Worm (Caenorhabditis elegans) whole organism, L3 larva: ENCODE results near the gene M03B6.3.

ENCODE experiments used
- R02D3.7 ChIP-seq: fragments of 150-350 bp; optimal IDR thresholded peaks from 2 replicates; lab custom pipeline; 2014; ENCODE audit warnings: missing biosample characterization, missing genetic modification characterization
- ZK546.5 ChIP-seq: sonication (generic microtip); optimal IDR thresholded peaks from 2 replicates; lab custom pipeline; 2017; ENCODE audit warnings: missing biosample characterization, missing genetic modification characterization
- aly-2 ChIP-seq: fragments of 150-350 bp; optimal IDR thresholded peaks from 2 replicates; lab custom pipeline; 2014; ENCODE audit warnings: missing biosample characterization, missing genetic modification characterization
- ama-1 ChIP-seq: fragments of 150-350 bp; optimal IDR thresholded peaks from 2 replicates; lab custom pipeline; 2018
- ceh-28 ChIP-seq: fragments of 150-350 bp; optimal IDR thresholded peaks from 2 replicates; lab custom pipeline; 2014; ENCODE audit warnings: missing biosample characterization, missing genetic modification reagents, missing genetic modification characterization
- ceh-82 ChIP-seq: fragments of 150-350 bp; optimal IDR thresholded peaks from 2 replicates; lab custom pipeline; 2014; ENCODE audit warnings: missing biosample characterization, missing genetic modification characterization
- ceh-9 ChIP-seq: sonication (generic microtip); optimal IDR thresholded peaks from 2 replicates; lab custom pipeline; 2018; ENCODE audit warnings: missing biosample characterization, missing genetic modification characterization
- daf-12 ChIP-seq: fragments of 150-350 bp; optimal IDR thresholded peaks from 2 replicates; lab custom pipeline; 2014; ENCODE audit warnings: missing biosample characterization, missing genetic modification reagents, missing genetic modification characterization
- egl-27 ChIP-seq: sonication (generic microtip); optimal IDR thresholded peaks from 4 replicates; lab custom pipeline; 2017; ENCODE audit warnings: missing biosample characterization, missing genetic modification reagents, missing genetic modification characterization
- egl-5 ChIP-seq: fragments of 150-350 bp; optimal IDR thresholded peaks from 2 replicates; lab custom pipeline; 2017; ENCODE audit warnings: missing biosample characterization, missing genetic modification reagents, missing genetic modification characterization, inconsistent platforms
- elt-1 ChIP-seq: fragments of 150-350 bp; optimal IDR thresholded peaks from 2 replicates; lab custom pipeline; 2014; ENCODE audit warnings: missing biosample characterization, missing genetic modification characterization
- elt-2 ChIP-seq: sonication (generic microtip); optimal IDR thresholded peaks from 2 replicates; lab custom pipeline; 2016; ENCODE audit warnings: missing genetic modification reagents, mild to moderate bottlenecking, missing genetic modification characterization, missing compliant biosample characterization
- elt-3 ChIP-seq, 3 experiments: fragments of 150-350 bp in 1 of 3; sonication (generic microtip) in 2 of 3; optimal IDR thresholded peaks; 2 replicates in 2 of 3; 4 replicates in 1 of 3; lab custom pipeline; 2014 to 2017; ENCODE audit warnings: missing biosample characterization in 3 of 3, missing genetic modification characterization in 3 of 3
- eor-1 ChIP-seq, 2 experiments: fragments of 150-350 bp; optimal IDR thresholded peaks; 2 replicates each; lab custom pipeline; 2014 to 2018; ENCODE audit warnings: missing biosample characterization in 2 of 2, missing genetic modification characterization in 2 of 2
- fkh-2 ChIP-seq: fragments of 150-350 bp; optimal IDR thresholded peaks from 2 replicates; lab custom pipeline; 2014; ENCODE audit warnings: missing biosample characterization, missing genetic modification reagents, missing genetic modification characterization
- fos-1 ChIP-seq: fragments of 150-350 bp; optimal IDR thresholded peaks from 2 replicates; lab custom pipeline; 2014; ENCODE audit warnings: missing biosample characterization, missing genetic modification characterization
- hmg-11 ChIP-seq: sonication (generic microtip); optimal IDR thresholded peaks from 2 replicates; lab custom pipeline; 2016; ENCODE audit warnings: missing genetic modification characterization, missing compliant biosample characterization
- jun-1 ChIP-seq: fragments of 150-350 bp; optimal IDR thresholded peaks from 2 replicates; lab custom pipeline; 2014; ENCODE audit warnings: missing biosample characterization, missing genetic modification reagents, missing genetic modification characterization
- lin-15B ChIP-seq: fragments of 150-350 bp; optimal IDR thresholded peaks from 2 replicates; lab custom pipeline; 2014; ENCODE audit warnings: missing biosample characterization, missing genetic modification characterization
- lin-39 ChIP-seq: fragments of 150-350 bp; optimal IDR thresholded peaks from 2 replicates; lab custom pipeline; 2018; ENCODE audit warnings: missing biosample characterization, missing genetic modification reagents, missing genetic modification characterization
- mdl-1 ChIP-seq: fragments of 150-350 bp; optimal IDR thresholded peaks from 2 replicates; lab custom pipeline; 2014; ENCODE audit warnings: missing biosample characterization, missing genetic modification characterization
- mml-1 ChIP-seq: fragments of 150-350 bp; sonication (generic microtip); optimal IDR thresholded peaks from 3 replicates; lab custom pipeline; 2014; ENCODE audit warnings: missing biosample characterization, missing genetic modification characterization
- nfya-1 ChIP-seq: sonication (generic microtip); optimal IDR thresholded peaks from 2 replicates; lab custom pipeline; 2017; ENCODE audit warnings: missing genetic modification characterization, mild to moderate bottlenecking, missing compliant biosample characterization, antibody characterized with exemption, moderate library complexity; ENCODE audit not compliant: insufficient read depth
- nhr-11 ChIP-seq: fragments of 150-350 bp; optimal IDR thresholded peaks from 2 replicates; lab custom pipeline; 2014; ENCODE audit warnings: missing biosample characterization, missing genetic modification characterization
- nhr-23 ChIP-seq: fragments of 150-350 bp; optimal IDR thresholded peaks from 2 replicates; lab custom pipeline; 2014; ENCODE audit warnings: missing biosample characterization, missing genetic modification reagents, missing genetic modification characterization
- nhr-25 ChIP-seq: sonication (generic microtip); optimal IDR thresholded peaks from 2 replicates; lab custom pipeline; 2017; ENCODE audit warnings: missing biosample characterization, missing genetic modification characterization
- nhr-28 ChIP-seq: fragments of 150-350 bp; optimal IDR thresholded peaks from 2 replicates; lab custom pipeline; 2014; ENCODE audit warnings: missing biosample characterization, missing genetic modification characterization
- nhr-43 ChIP-seq: sonication (generic microtip); optimal IDR thresholded peaks from 2 replicates; lab custom pipeline; 2016; ENCODE audit warnings: mild to moderate bottlenecking, missing genetic modification characterization, missing compliant biosample characterization; ENCODE audit not compliant: poor library complexity, severe bottlenecking
- nhr-76 ChIP-seq: fragments of 150-350 bp; sonication (generic microtip); optimal IDR thresholded peaks from 5 replicates; lab custom pipeline; 2014; ENCODE audit warnings: missing biosample characterization, missing genetic modification characterization
- nhr-77 ChIP-seq: fragments of 150-350 bp; optimal IDR thresholded peaks from 2 replicates; lab custom pipeline; 2014; ENCODE audit warnings: missing biosample characterization, missing genetic modification characterization
- pqm-1 ChIP-seq: fragments of 150-350 bp; optimal IDR thresholded peaks from 2 replicates; lab custom pipeline; 2017; ENCODE audit warnings: missing biosample characterization, missing genetic modification characterization, inconsistent platforms
- sea-2 ChIP-seq: fragments of 150-350 bp; sonication (generic microtip); optimal IDR thresholded peaks from 4 replicates; lab custom pipeline; 2014; ENCODE audit warnings: missing biosample characterization, missing genetic modification reagents, missing genetic modification characterization
- tbx-2 ChIP-seq: sonication (generic microtip); optimal IDR thresholded peaks from 2 replicates; lab custom pipeline; 2016; ENCODE audit warnings: mild to moderate bottlenecking, missing genetic modification characterization, missing compliant biosample characterization
- unc-39 ChIP-seq: sonication (generic microtip); optimal IDR thresholded peaks from 4 replicates; lab custom pipeline; 2017; ENCODE audit warnings: missing biosample characterization, missing genetic modification characterization
- unc-62 ChIP-seq: fragments of 150-350 bp; sonication (generic microtip); optimal IDR thresholded peaks from 4 replicates; lab custom pipeline; 2014; ENCODE audit warnings: missing biosample characterization, missing genetic modification reagents, missing genetic modification characterization
- zag-1 ChIP-seq: fragments of 150-350 bp; optimal IDR thresholded peaks from 2 replicates; lab custom pipeline; 2014; ENCODE audit warnings: missing biosample characterization, missing genetic modification characterization
- ztf-11 ChIP-seq: fragments of 150-350 bp; optimal IDR thresholded peaks from 2 replicates; lab custom pipeline; 2014; ENCODE audit warnings: missing biosample characterization, missing genetic modification characterization
- ztf-4 ChIP-seq: fragments of 150-350 bp; optimal IDR thresholded peaks from 2 replicates; lab custom pipeline; 2014; ENCODE audit warnings: missing biosample characterization, missing genetic modification characterization

M03B6.3 gene

DNA sequence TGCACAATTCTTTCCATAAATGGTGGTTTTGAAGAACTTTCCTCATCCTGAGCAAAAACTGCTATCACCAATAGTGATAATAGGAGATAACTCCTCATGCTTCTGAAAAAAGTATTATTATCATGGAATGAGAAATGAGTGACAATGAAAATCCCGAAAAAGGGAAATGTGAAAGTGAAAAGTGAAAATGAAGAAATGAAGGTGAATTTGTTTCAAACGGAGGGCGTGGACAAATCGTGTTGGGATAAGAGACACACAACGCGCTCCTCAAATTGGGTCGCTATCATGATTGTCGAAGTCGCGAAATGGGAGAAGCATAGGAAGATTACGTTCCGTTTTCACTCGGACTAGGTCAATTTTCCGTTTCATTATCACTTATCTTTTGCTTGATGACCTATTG, at the start of gene M03B6.3:
TSS of gene M03B6.3 (minus strand) at position 102 of the 400 bp plus-strand sequence.
- TF ChIP-seq nhr-23 (tag; lab: Kevin White, UChicago): peak; percentile 3
- TF ChIP-seq elt-1 (tag; lab: Kevin White, UChicago): no peak

DNA sequence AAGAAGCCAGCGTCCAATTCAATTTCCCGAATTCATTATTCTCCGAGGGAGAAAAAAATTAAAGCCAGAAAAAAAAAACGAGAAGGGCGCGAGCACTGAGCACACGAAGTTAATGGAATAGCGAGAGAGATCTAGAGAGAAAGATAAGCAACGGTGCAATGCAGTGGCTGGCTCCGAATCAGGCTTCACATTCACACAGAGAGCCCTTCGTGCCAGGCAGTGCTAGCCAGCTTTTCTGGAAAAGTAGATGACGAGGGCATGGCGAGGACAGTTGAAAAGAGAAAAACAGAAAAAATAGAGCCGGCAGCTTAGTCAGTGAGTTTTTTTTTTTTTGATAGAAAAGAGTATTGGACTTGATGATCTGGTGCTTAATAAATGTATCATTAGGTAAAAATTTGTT, 49.5 kb upstream of the M03B6.3 start:
- TF ChIP-seq fkh-2 (tag; lab: Kevin White, UChicago) (no peak), nfya-1 (peak; percentile 11)

DNA sequence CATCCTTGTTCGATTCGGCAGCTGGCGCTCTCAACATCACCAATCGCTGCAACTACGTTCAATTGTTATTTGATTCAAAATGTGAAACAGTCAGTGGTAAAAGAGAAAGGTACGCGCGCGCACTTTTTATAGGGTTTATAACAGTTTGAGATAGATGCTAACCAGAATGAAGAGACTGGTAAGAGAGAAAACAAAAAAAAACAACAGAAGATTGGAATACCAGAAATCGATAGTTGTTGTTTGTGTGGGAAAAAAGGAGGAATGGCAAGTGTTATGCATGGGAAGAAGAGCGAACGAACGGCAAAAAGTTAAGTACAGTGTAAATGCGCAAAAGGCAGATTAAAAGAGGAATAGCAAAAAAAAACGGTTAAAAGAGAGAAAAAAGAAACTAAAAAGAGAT, 45.8 kb upstream of the M03B6.3 start, which contains the start of gene Y26E6A.3:
TSS of gene Y26E6A.3 (minus strand) at position 101 of the 400 bp plus-strand sequence.
- no peak for TF ChIP-seq fkh-2 (tag; lab: Kevin White, UChicago)
- TF ChIP-seq R02D3.7: no peak
- no peak for TF ChIP-seq unc-62 (GFP tag; lab: Kevin White, UChicago)
- no peak for TF ChIP-seq fos-1 (tag; lab: Kevin White, UChicago)
- TF ChIP-seq mml-1 (tag; lab: Kevin White, UChicago): no peak
- no peak for TF ChIP-seq elt-3 (tag; optimal IDR thresholded peaks at IDR 0.05; lab: Kevin White, UChicago)
- no peak for TF ChIP-seq elt-1 (tag; lab: Kevin White, UChicago)
- no peak for TF ChIP-seq unc-39
- no peak for TF ChIP-seq ceh-82 (tag; lab: Kevin White, UChicago)
- no peak for TF ChIP-seq elt-2 (tag; lab: Kevin White, UChicago)
- TF ChIP-seq mdl-1 (tag; lab: Kevin White, UChicago): no peak
- TF ChIP-seq ztf-11: no peak
- no peak for TF ChIP-seq ama-1
- TF ChIP-seq nhr-11 (tag; lab: Kevin White, UChicago): no peak
- TF ChIP-seq sea-2 (GFP tag; lab: Kevin White, UChicago): no peak

DNA sequence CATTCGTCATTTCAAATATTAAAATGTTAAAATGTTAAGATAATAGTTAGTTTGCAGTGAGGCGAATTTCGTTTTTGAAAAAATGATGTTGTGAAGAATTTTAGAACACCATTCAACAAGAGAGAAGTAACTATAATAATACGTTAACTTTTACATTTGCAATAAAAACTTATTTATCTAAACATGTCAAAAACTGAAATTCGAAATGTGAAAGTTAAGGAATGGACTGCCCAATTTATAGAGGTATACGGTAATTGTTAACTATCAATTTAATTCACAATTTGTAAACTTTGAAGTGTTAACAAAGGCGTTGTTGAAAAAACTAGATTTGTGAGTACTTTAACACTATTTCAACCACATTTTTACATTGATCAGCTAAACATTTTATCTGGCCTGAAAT, 39.7 kb upstream of the M03B6.3 start:
- TF ChIP-seq nhr-43 (tag; lab: Kevin White, UChicago) (no peak), daf-12 (no peak), ceh-28 (tag; lab: Kevin White, UChicago) (no peak), ceh-82 (tag; lab: Kevin White, UChicago) (no peak), pqm-1 (tag; lab: Kevin White, UChicago) (no peak), elt-3 (tag; optimal IDR thresholded peaks at IDR 0.05; lab: Kevin White, UChicago) (no peak), nhr-77 (tag; lab: Kevin White, UChicago) (no peak), egl-5 (tag; lab: Kevin White, UChicago) (no peak), lin-15B (tag; lab: Kevin White, UChicago) (no peak), ZK546.5 (tag; lab: Kevin White, UChicago) (no peak), nhr-28 (tag; lab: Kevin White, UChicago) (no peak)

DNA sequence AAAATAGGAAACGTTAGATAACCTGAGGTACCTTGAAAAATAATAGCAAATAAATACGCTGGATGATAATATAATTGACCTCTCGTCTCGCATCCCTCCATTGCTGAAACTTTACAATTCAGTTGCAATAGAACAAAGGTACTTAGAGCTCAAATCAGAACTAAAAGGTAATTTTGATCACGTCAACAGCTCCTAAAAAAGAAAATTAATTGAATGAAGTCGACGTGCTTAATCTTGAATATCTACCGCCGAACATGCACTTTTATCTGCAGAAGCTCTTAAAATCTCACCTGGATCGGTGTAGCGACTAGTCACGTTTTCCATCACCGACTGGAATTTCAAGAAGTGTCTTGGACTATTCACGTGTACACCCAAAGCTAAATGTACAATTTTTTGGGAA, 39.2 kb upstream of the M03B6.3 start, which contains the start of gene sra-39:
TSS of gene sra-39 (minus strand) at position 101 of the 400 bp plus-strand sequence.
- TF ChIP-seq nhr-25 (tag; lab: Kevin White, UChicago) (no peak), egl-27 (tag; lab: Kevin White, UChicago) (no peak), hmg-11 (no peak), elt-3 (tag; optimal IDR thresholded peaks at IDR 0.05; lab: Kevin White, UChicago) (no peak), ZK546.5 (tag; lab: Kevin White, UChicago) (no peak), mdl-1 (tag; lab: Kevin White, UChicago) (no peak), nhr-11 (tag; lab: Kevin White, UChicago) (no peak), nhr-28 (tag; lab: Kevin White, UChicago) (no peak), nhr-77 (tag; lab: Kevin White, UChicago) (no peak), fos-1 (tag; lab: Kevin White, UChicago) (no peak), tbx-2 (tag; lab: Kevin White, UChicago) (no peak), jun-1 (tag; lab: Kevin White, UChicago) (no peak), lin-15B (tag; lab: Kevin White, UChicago) (no peak), ceh-9 (tag; lab: Kevin White, UChicago) (no peak)

DNA sequence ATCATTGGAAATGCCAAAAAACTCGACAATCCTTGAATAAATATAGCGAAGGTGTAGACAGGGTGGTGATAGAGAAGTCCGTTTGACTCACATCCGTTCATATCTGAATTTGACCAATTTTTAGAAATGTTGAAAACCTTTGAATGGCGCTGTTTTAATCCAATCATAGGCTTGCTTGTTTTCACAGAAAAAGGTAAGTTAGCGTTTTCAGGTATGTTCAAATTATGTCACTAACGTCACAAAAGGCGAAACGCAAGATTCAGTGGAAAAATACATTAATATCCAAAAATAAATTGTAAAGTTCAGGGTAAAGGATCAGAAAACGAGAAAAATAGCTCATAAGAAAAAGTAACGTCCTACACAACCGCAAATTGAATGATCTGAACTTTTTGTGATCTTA, 36.0 kb upstream of the M03B6.3 start, which contains the start of gene sra-38:
TSS of gene sra-38 (minus strand) at position 101 of the 400 bp plus-strand sequence.
- TF ChIP-seq ama-1 (no peak), lin-39 (tag; lab: Kevin White, UChicago) (no peak), nhr-11 (tag; lab: Kevin White, UChicago) (no peak), nhr-76 (tag; lab: Kevin White, UChicago) (no peak), fkh-2 (tag; lab: Kevin White, UChicago) (no peak), unc-62 (GFP tag; lab: Kevin White, UChicago) (no peak), ceh-82 (tag; lab: Kevin White, UChicago) (no peak), jun-1 (tag; lab: Kevin White, UChicago) (no peak), eor-1 (tag; optimal IDR thresholded peaks at IDR 0.05; lab: Kevin White, UChicago) (no peak), elt-1 (tag; lab: Kevin White, UChicago) (no peak), aly-2 (no peak), ztf-4 (tag; lab: Kevin White, UChicago) (no peak), zag-1 (no peak), hmg-11 (no peak), elt-2 (tag; lab: Kevin White, UChicago) (no peak), nhr-43 (tag; lab: Kevin White, UChicago) (no peak), sea-2 (GFP tag; lab: Kevin White, UChicago) (no peak)
